Fruit fly (Drosophila melanogaster) whole organism, embryonic: ENCODE measurements around the gene CstF50.

Source experiments
- Aef1 ChIP-seq: fragments of 200-800 bp; sonication (Bioruptor generic); IDR thresholded peaks from 3 replicates; pipeline ENCODE4 v1.3.6; 2022; ENCODE audit warnings: missing biosample characterization, missing genetic modification characterization
- Bdp1 ChIP-seq: fragments of 200-800 bp; sonication (Bioruptor generic); optimal IDR thresholded peaks from 3 replicates; lab custom pipeline; 2016; ENCODE audit warnings: missing biosample characterization, missing genetic modification characterization
- BtbVII ChIP-seq: fragments of 200-800 bp; sonication (Bioruptor generic); optimal IDR thresholded peaks from 3 replicates; lab custom pipeline; 2017; ENCODE audit warnings: missing biosample characterization, mild to moderate bottlenecking, missing genetic modification characterization
- C15 ChIP-seq: fragments of 200-800 bp; sonication (Bioruptor generic); IDR thresholded peaks from 3 replicates; pipeline ENCODE4 v1.3.6; 2022; ENCODE audit warnings: missing biosample characterization, missing genetic modification characterization
- CG10274 ChIP-seq: fragments of 200-800 bp; sonication (Bioruptor generic); optimal IDR thresholded peaks from 3 replicates; lab custom pipeline; 2017; ENCODE audit warnings: missing biosample characterization, mild to moderate bottlenecking, missing genetic modification characterization
- CG10366 ChIP-seq: fragments of 200-800 bp; sonication (Bioruptor generic); IDR thresholded peaks from 2 replicates; pipeline ENCODE4 v1.3.6; 2022; ENCODE audit warnings: missing biosample characterization, missing genetic modification characterization
- CG10431 ChIP-seq: fragments of 200-800 bp; sonication (Bioruptor generic); optimal IDR thresholded peaks from 3 replicates; lab custom pipeline; 2018; ENCODE audit warnings: missing biosample characterization, mild to moderate bottlenecking, missing genetic modification characterization
- CG11560 ChIP-seq: fragments of 200-800 bp; sonication (Bioruptor generic); IDR thresholded peaks from 3 replicates; pipeline ENCODE4 v1.3.6; 2022; ENCODE audit warnings: missing biosample characterization, missing genetic modification characterization
- CG11696 ChIP-seq: fragments of 200-800 bp; sonication (Bioruptor generic); IDR thresholded peaks from 2 replicates; pipeline ENCODE4 v1.3.6; 2022; ENCODE audit warnings: missing biosample characterization, missing genetic modification characterization
- CG12155 ChIP-seq: fragments of 200-800 bp; sonication (Bioruptor generic); optimal IDR thresholded peaks from 3 replicates; lab custom pipeline; 2016; ENCODE audit warnings: missing biosample characterization, missing genetic modification characterization
- CG13123 ChIP-seq: fragments of 200-800 bp; sonication (Bioruptor generic); optimal IDR thresholded peaks from 2 replicates; lab custom pipeline; 2016; ENCODE audit warnings: missing biosample characterization, missing genetic modification characterization
- CG13424 ChIP-seq: fragments of 200-800 bp; sonication (Bioruptor generic); optimal IDR thresholded peaks from 2 replicates; lab custom pipeline; 2019; ENCODE audit warnings: missing biosample characterization, mild to moderate bottlenecking, missing genetic modification characterization, moderate library complexity
- CG1647 ChIP-seq: fragments of 200-800 bp; sonication (Bioruptor generic); optimal IDR thresholded peaks from 3 replicates; lab custom pipeline; 2016; ENCODE audit warnings: missing biosample characterization, missing genetic modification characterization
- CG17829 ChIP-seq: fragments of 200-800 bp; optimal IDR thresholded peaks from 2 replicates; lab custom pipeline; 2019; ENCODE audit warnings: missing biosample characterization, mild to moderate bottlenecking, missing genetic modification characterization, moderate library complexity
- CG18599 ChIP-seq: fragments of 200-800 bp; sonication (Bioruptor generic); optimal IDR thresholded peaks from 3 replicates; lab custom pipeline; 2017; ENCODE audit warnings: missing biosample characterization, missing genetic modification characterization, mild to moderate bottlenecking, moderate library complexity, missing genetic modification reagents
- CG2199 ChIP-seq: fragments of 200-800 bp; sonication (Bioruptor generic); IDR thresholded peaks from 3 replicates; pipeline ENCODE4 v1.3.6; 2022; ENCODE audit warnings: missing biosample characterization, missing genetic modification characterization
- CG2202 ChIP-seq: fragments of 200-800 bp; sonication (Bioruptor generic); optimal IDR thresholded peaks from 2 replicates; lab custom pipeline; 2018; ENCODE audit warnings: missing biosample characterization, mild to moderate bottlenecking, missing genetic modification characterization
- CG31388 ChIP-seq: fragments of 200-800 bp; sonication (Bioruptor generic); optimal IDR thresholded peaks from 2 replicates; lab custom pipeline; 2016; ENCODE audit warnings: missing biosample characterization, missing genetic modification characterization
- CG3995 ChIP-seq: fragments of 200-800 bp; sonication (Bioruptor generic); optimal IDR thresholded peaks from 3 replicates; lab custom pipeline; 2016; ENCODE audit warnings: missing biosample characterization, missing genetic modification characterization
- CG4360 ChIP-seq: fragments of 200-800 bp; sonication (Bioruptor generic); IDR thresholded peaks from 2 replicates; pipeline ENCODE4 v1.3.6; 2022; ENCODE audit warnings: missing biosample characterization, missing genetic modification characterization
- CG4854 ChIP-seq: fragments of 200-800 bp; sonication (Bioruptor generic); optimal IDR thresholded peaks from 2 replicates; lab custom pipeline; 2016; ENCODE audit warnings: missing biosample characterization, missing genetic modification characterization, inconsistent platforms
- CG8089 ChIP-seq: fragments of 200-800 bp; sonication (Bioruptor generic); optimal IDR thresholded peaks from 3 replicates; lab custom pipeline; 2016; ENCODE audit warnings: missing biosample characterization, missing genetic modification characterization
- CG8388 ChIP-seq: fragments of 200-800 bp; sonication (Bioruptor generic); optimal IDR thresholded peaks from 2 replicates; lab custom pipeline; 2019; ENCODE audit warnings: missing biosample characterization, mild to moderate bottlenecking, missing genetic modification characterization, moderate library complexity
- CG8765 ChIP-seq: fragments of 200-800 bp; sonication (Bioruptor generic); IDR thresholded peaks from 2 replicates; pipeline ENCODE4 v1.3.6; 2022; ENCODE audit warnings: missing biosample characterization, missing genetic modification characterization
- CG9932 ChIP-seq: fragments of 200-800 bp; sonication (Bioruptor generic); IDR thresholded peaks from 2 replicates; pipeline ENCODE4 v1.3.6; 2022; ENCODE audit warnings: missing biosample characterization, missing genetic modification characterization
- Dad ChIP-seq: fragments of 200-800 bp; sonication (Bioruptor generic); optimal IDR thresholded peaks from 3 replicates; lab custom pipeline; 2016; ENCODE audit warnings: missing biosample characterization, missing genetic modification characterization
- Dip2 ChIP-seq: fragments of 200-800 bp; sonication (Bioruptor generic); IDR thresholded peaks from 2 replicates; pipeline ENCODE4 v1.3.6; 2022; ENCODE audit warnings: missing biosample characterization, missing genetic modification characterization
- Ets97D ChIP-seq: fragments of 200-800 bp; sonication (Bioruptor generic); optimal IDR thresholded peaks from 3 replicates; lab custom pipeline; 2016; ENCODE audit warnings: missing biosample characterization, missing genetic modification characterization
- GATAe ChIP-seq: fragments of 200-800 bp; sonication (Bioruptor generic); conservative IDR thresholded peaks from 2 replicates; pipeline ENCODE4 v1.3.6; 2022; ENCODE audit warnings: missing biosample characterization, missing genetic modification characterization
- H2.0 ChIP-seq: fragments of 200-800 bp; sonication (Bioruptor generic); IDR thresholded peaks from 2 replicates; pipeline ENCODE4 v1.3.6; 2022; ENCODE audit warnings: missing biosample characterization, missing genetic modification characterization
- Hr51 ChIP-seq, 2 experiments: fragments of 200-800 bp; sonication (Bioruptor generic); optimal IDR thresholded peaks; 2 replicates in 1 of 2; 3 replicates in 1 of 2; lab custom pipeline; 2016 to 2018; ENCODE audit warnings: missing biosample characterization in 2 of 2, missing genetic modification characterization in 2 of 2, mild to moderate bottlenecking in 1 of 2, moderate library complexity in 1 of 2
- MBD-R2 ChIP-seq: fragments of 200-800 bp; sonication (Bioruptor generic); IDR thresholded peaks from 2 replicates; pipeline ENCODE4 v1.3.6; 2022; ENCODE audit warnings: missing biosample characterization, missing genetic modification characterization
- Max ChIP-seq: fragments of 200-800 bp; sonication (Bioruptor generic); optimal IDR thresholded peaks from 2 replicates; lab custom pipeline; 2016; ENCODE audit warnings: missing biosample characterization, mild to moderate bottlenecking, missing genetic modification characterization
- Meics ChIP-seq: fragments of 200-800 bp; sonication (Bioruptor generic); optimal IDR thresholded peaks from 2 replicates; lab custom pipeline; 2017; ENCODE audit warnings: missing biosample characterization, mild to moderate bottlenecking, missing genetic modification characterization
- Nf-YB ChIP-seq: fragments of 200-800 bp; sonication (Bioruptor generic); optimal IDR thresholded peaks from 3 replicates; lab custom pipeline; 2019; ENCODE audit warnings: missing biosample characterization, mild to moderate bottlenecking, missing genetic modification characterization, moderate library complexity
- Tbp ChIP-seq: fragments of >200 bp; optimal IDR thresholded peaks from 2 replicates; lab custom pipeline; 2018; ENCODE audit warnings: missing biosample characterization, missing genetic modification characterization
- Trl ChIP-seq, 3 experiments: fragments of >200 bp in 2 of 3; fragments of 200-800 bp in 1 of 3; sonication (Bioruptor generic) in 1 of 3; optimal IDR thresholded peaks; 2 replicates in 1 of 3; 3 replicates in 2 of 3; lab custom pipeline; 2016 to 2017; ENCODE audit warnings: missing biosample characterization in 1 of 3, missing genetic modification characterization in 1 of 3
- Vsx1 ChIP-seq: fragments of 200-800 bp; sonication (Bioruptor generic); optimal IDR thresholded peaks from 2 replicates; lab custom pipeline; 2017; ENCODE audit warnings: missing biosample characterization, mild to moderate bottlenecking, missing genetic modification characterization, missing genetic modification reagents
- Xrp1 ChIP-seq: fragments of 200-800 bp; sonication (Bioruptor generic); IDR thresholded peaks from 2 replicates; pipeline ENCODE4 v1.3.6; 2022; ENCODE audit warnings: missing biosample characterization, missing genetic modification characterization
- ase ChIP-seq: fragments of 200-800 bp; sonication (Bioruptor generic); IDR thresholded peaks from 3 replicates; pipeline ENCODE4 v1.3.6; 2022; ENCODE audit warnings: missing biosample characterization, missing genetic modification characterization
- ato ChIP-seq: fragments of 200-800 bp; sonication (Bioruptor generic); IDR thresholded peaks from 2 replicates; pipeline ENCODE4 v1.3.6; 2022; ENCODE audit warnings: missing biosample characterization, missing genetic modification characterization; ENCODE audit not compliant: partially characterized antibody
- bab2 ChIP-seq: fragments of 200-800 bp; sonication (Bioruptor generic); optimal IDR thresholded peaks from 2 replicates; lab custom pipeline; 2016; ENCODE audit warnings: missing biosample characterization, missing genetic modification characterization
- bbx ChIP-seq: fragments of 200-800 bp; sonication (Bioruptor generic); IDR thresholded peaks from 2 replicates; pipeline ENCODE4 v1.3.6; 2022; ENCODE audit warnings: missing biosample characterization, missing genetic modification characterization; ENCODE audit not compliant: partially characterized antibody
- crol ChIP-seq: fragments of 200-800 bp; sonication (Bioruptor generic); IDR thresholded peaks from 2 replicates; pipeline ENCODE4 v1.3.6; 2022; ENCODE audit warnings: missing biosample characterization, missing genetic modification characterization
- dan ChIP-seq: fragments of 200-800 bp; sonication (Bioruptor generic); IDR thresholded peaks from 2 replicates; pipeline ENCODE4 v1.3.6; 2022; ENCODE audit warnings: missing biosample characterization, missing genetic modification characterization
- disco-r ChIP-seq: fragments of 200-800 bp; sonication (Bioruptor generic); optimal IDR thresholded peaks from 2 replicates; lab custom pipeline; 2016; ENCODE audit warnings: missing biosample characterization, missing genetic modification characterization
- fu2 ChIP-seq: fragments of 200-800 bp; sonication (Bioruptor generic); optimal IDR thresholded peaks from 2 replicates; lab custom pipeline; 2016; ENCODE audit warnings: missing biosample characterization, missing genetic modification characterization
- prd ChIP-seq, 3 experiments: fragments of >200 bp in 2 of 3; fragments of 200-800 bp in 1 of 3; sonication (Bioruptor generic) in 1 of 3; optimal IDR thresholded peaks in 2 of 3; IDR thresholded peaks in 1 of 3; 2 replicates in 2 of 3; 3 replicates in 1 of 3; pipeline versions ENCODE4 v1.3.6 to Lab custom; 2017 to 2022; ENCODE audit warnings: missing biosample characterization in 1 of 3, missing genetic modification characterization in 1 of 3
- sens ChIP-seq: fragments of 200-800 bp; sonication (Bioruptor generic); peaks from one replicate; lab custom pipeline; 2016; ENCODE audit warnings: missing biosample characterization, missing genetic modification characterization
- sisA ChIP-seq: fragments of 200-800 bp; sonication (Bioruptor generic); IDR thresholded peaks from 2 replicates; pipeline ENCODE4 v1.3.6; 2022; ENCODE audit warnings: missing biosample characterization, missing genetic modification characterization
- tll ChIP-seq, 2 experiments: fragments of 200-800 bp in 1 of 2; fragments of >200 bp in 1 of 2; sonication (Bioruptor generic) in 1 of 2; optimal IDR thresholded peaks; 2 replicates each; lab custom pipeline; 2017 to 2019; ENCODE audit warnings: missing biosample characterization in 2 of 2, missing genetic modification characterization in 2 of 2, mild to moderate bottlenecking in 1 of 2, moderate library complexity in 1 of 2

Gene CstF50

dm6 chr3R:31721958-31722357 is 14.8 kb downstream of the CstF50 start (continued):
- TF ChIP-seq CG18599 (GFP tag; lab: Kevin White, UChicago): peak; percentile 8
- TF ChIP-seq Ets97D (GFP tag; lab: Kevin White, UChicago): no peak
- no peak for TF ChIP-seq CG4360
- no peak for TF ChIP-seq tll (GFP tag; optimal IDR thresholded peaks at IDR 0.05; lab: Kevin White, UChicago)
- TF ChIP-seq CG10366 (GFP tag; lab: Robert Waterston, UW): no peak
- TF ChIP-seq fu2 (GFP tag; lab: Kevin White, UChicago): no peak
- TF ChIP-seq Tbp: no peak
- TF ChIP-seq Nf-YB (GFP tag; lab: Kevin White, UChicago): no peak
- no peak for TF ChIP-seq CG10274 (GFP tag; lab: Kevin White, UChicago)
- TF ChIP-seq Meics (GFP tag; lab: Kevin White, UChicago): no peak
- TF ChIP-seq CG11696 (GFP tag; lab: Robert Waterston, UW): no peak
- no peak for TF ChIP-seq CG17829 (tag; lab: Kevin White, UChicago)
- TF ChIP-seq crol (GFP tag; lab: Robert Waterston, UW): peak; percentile 92
- TF ChIP-seq sens (GFP tag; lab: Kevin White, UChicago): no peak
- TF ChIP-seq CG8388: no peak
- TF ChIP-seq CG8089: no peak
- no peak for TF ChIP-seq C15 (GFP tag; lab: Robert Waterston, UW)
- no peak; the same call in 2 of the 3 replicates for TF ChIP-seq Aef1 (GFP tag; lab: Robert Waterston, UW)
- 0 out of 2 replicates have a peak, but pooled peaks have one; percentile 16 for TF ChIP-seq Xrp1 (GFP tag; lab: Robert Waterston, UW)
- TF ChIP-seq MBD-R2 (GFP tag; lab: Robert Waterston, UW): peak; percentile 26; the same call in 1 of the 2 replicates
- TF ChIP-seq Dad (GFP tag; lab: Kevin White, UChicago): no peak
- TF ChIP-seq CG4854: no peak
- no peak for TF ChIP-seq dan (GFP tag; lab: Robert Waterston, UW)
- peak; percentile 28 for TF ChIP-seq CG10431 (GFP tag; lab: Kevin White, UChicago)
- TF ChIP-seq Bdp1 (GFP tag; lab: Kevin White, UChicago): no peak
- no peak for TF ChIP-seq CG13424 (tag; lab: Kevin White, UChicago)
- no peak for TF ChIP-seq Hr51 (GFP tag; optimal IDR thresholded peaks at IDR 0.05; lab: Kevin White, UChicago)
- no peak for TF ChIP-seq CG31388 (GFP tag; lab: Kevin White, UChicago)
- TF ChIP-seq CG2199 (GFP tag; lab: Robert Waterston, UW): no peak
- no peak for TF ChIP-seq Vsx1 (GFP tag; lab: Kevin White, UChicago)
- TF ChIP-seq Dip2 (GFP tag; lab: Robert Waterston, UW): no peak
- TF ChIP-seq CG11560: no peak
- TF ChIP-seq Trl (optimal IDR thresholded peaks at IDR 0.05; lab: Kevin White, UChicago): peak; percentile 48 to 57
- TF ChIP-seq Trl (GFP tag; optimal IDR thresholded peaks at IDR 0.05; lab: Kevin White, UChicago): no peak
- TF ChIP-seq Max (GFP tag; lab: Kevin White, UChicago): no peak
- no peak for TF ChIP-seq CG3995 (GFP tag; lab: Kevin White, UChicago)
- no peak for TF ChIP-seq sisA
- no peak for TF ChIP-seq H2.0
- TF ChIP-seq disco-r (GFP tag; lab: Kevin White, UChicago): no peak
- no peak for TF ChIP-seq CG2202 (tag; lab: Kevin White, UChicago)
- TF ChIP-seq CG12155 (GFP tag; lab: Kevin White, UChicago): no peak
- no peak for TF ChIP-seq BtbVII (GFP tag; lab: Kevin White, UChicago)
- no peak for TF ChIP-seq ato
- TF ChIP-seq GATAe (GFP tag; lab: Robert Waterston, UW): no peak
- TF ChIP-seq bbx (GFP tag; lab: Robert Waterston, UW): no peak
- TF ChIP-seq CG13123 (GFP tag; lab: Kevin White, UChicago): no peak
- no peak for TF ChIP-seq prd (optimal IDR thresholded peaks at IDR 0.05; lab: Kevin White, UChicago)
- TF ChIP-seq prd (GFP tag; IDR thresholded peaks at IDR 0.05; lab: Robert Waterston, UW): 0 out of 3 replicates have a peak, but pooled peaks have one; percentile 7
- no peak for TF ChIP-seq CG8765 (GFP tag; lab: Robert Waterston, UW)
- TF ChIP-seq bab2: no peak
- no peak for TF ChIP-seq ase (GFP tag; lab: Robert Waterston, UW)
- no peak for TF ChIP-seq CG1647
- no peak for TF ChIP-seq CG9932 (GFP tag; lab: Robert Waterston, UW)
